Fruit fly (Drosophila melanogaster) whole organism, prepupa: ENCODE results near the gene CG32631.

ENCODE experiments used
- Blimp-1 ChIP-seq: fragments of 200-800 bp; sonication (Bioruptor generic); optimal IDR thresholded peaks from 3 replicates; lab custom pipeline; 2017; ENCODE audit warnings: missing biosample characterization, missing genetic modification characterization, mild to moderate bottlenecking, moderate library complexity, missing genetic modification reagents
- CG11902 ChIP-seq: fragments of 200-800 bp; sonication (Bioruptor generic); optimal IDR thresholded peaks from 3 replicates; lab custom pipeline; 2016; ENCODE audit warnings: missing biosample characterization, missing genetic modification characterization
- CG4318 ChIP-seq: fragments of 200-800 bp; sonication (Bioruptor generic); optimal IDR thresholded peaks from 3 replicates; lab custom pipeline; 2017; ENCODE audit warnings: missing biosample characterization, mild to moderate bottlenecking, missing genetic modification characterization
- Ets96B ChIP-seq: fragments of 200-800 bp; optimal IDR thresholded peaks from 2 replicates; lab custom pipeline; 2019; ENCODE audit warnings: missing biosample characterization, mild to moderate bottlenecking, missing genetic modification characterization, moderate library complexity
- net ChIP-seq: fragments of 200-800 bp; sonication (Bioruptor generic); optimal IDR thresholded peaks from 3 replicates; lab custom pipeline; 2016; ENCODE audit warnings: missing biosample characterization, missing genetic modification characterization

DNA sequence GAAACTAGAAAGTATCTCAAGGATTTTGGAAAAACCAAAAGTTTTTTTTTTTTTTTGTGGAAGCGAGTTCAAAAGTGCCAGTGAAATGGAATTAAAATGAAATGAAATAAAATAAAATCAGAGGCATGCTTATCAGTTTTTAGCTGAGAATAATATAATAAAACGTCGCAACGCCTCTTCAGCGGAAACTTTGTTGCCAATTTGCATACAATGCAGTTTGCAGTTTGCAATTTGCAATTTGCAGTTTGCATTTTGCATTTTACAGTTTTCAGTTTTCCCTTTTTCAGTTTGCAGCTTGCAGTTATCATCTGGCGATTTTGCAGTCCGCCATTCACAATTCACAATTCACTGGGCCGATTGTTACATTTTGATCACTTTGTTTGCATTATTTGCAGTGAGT lies 12.6 kb downstream of the CG32631 start:
- TF ChIP-seq net (GFP tag; lab: Kevin White, UChicago): no peak
- TF ChIP-seq Ets96B (tag; lab: Kevin White, UChicago): no peak
- TF ChIP-seq Blimp-1 (GFP tag; lab: Kevin White, UChicago): no peak
- TF ChIP-seq CG11902 (GFP tag; lab: Kevin White, UChicago): no peak
- TF ChIP-seq CG4318 (GFP tag; lab: Kevin White, UChicago): no peak
